Fruit fly (Drosophila melanogaster) whole organism, wandering third instar larva: ENCODE results near the gene CG13445.

ENCODE experiments used
- Myc ChIP-seq: fragments of >200 bp; optimal IDR thresholded peaks from 2 replicates; lab custom pipeline; 2017
- Vsx2 ChIP-seq: fragments of 200-300, 225-300 bp; sonication (Bioruptor generic); optimal IDR thresholded peaks from 2 replicates; lab custom pipeline; 2018; ENCODE audit warnings: missing biosample characterization, missing genetic modification characterization; ENCODE audit not compliant: partially characterized antibody
- lola ChIP-seq: fragments of >200 bp; optimal IDR thresholded peaks from 2 replicates; lab custom pipeline; 2017; ENCODE audit warnings: missing biosample characterization, missing genetic modification characterization
- psq ChIP-seq: fragments of 200-800 bp; sonication (Bioruptor generic); optimal IDR thresholded peaks from 3 replicates; lab custom pipeline; 2017; ENCODE audit warnings: missing biosample characterization, mild to moderate bottlenecking, missing genetic modification characterization, moderate library complexity
- tai ChIP-seq: sonication (Bioruptor generic); optimal IDR thresholded peaks from 2 replicates; lab custom pipeline; 2016; ENCODE audit warnings: missing biosample characterization, missing genetic modification characterization

- TF ChIP-seq Myc (lab: Kevin White, UChicago) (no peak), lola (GFP tag; lab: Kevin White, UChicago) (no peak), psq (GFP tag; lab: Kevin White, UChicago) (no peak), tai (GFP tag; lab: Kevin White, UChicago) (no peak), Vsx2 (GFP tag; lab: Kevin White, UChicago) (no peak)
Observed at dm6 chr3L:15760467-15760866, 48.8 kb upstream of the CG13445 start.
